Worm (Caenorhabditis elegans) whole organism, young adult: ENCODE results near the gene B0507.7.

Source experiments
- B0019.2 ChIP-seq: fragments of 200-800 bp; sonication (Bioruptor generic); conservative IDR thresholded peaks from 2 replicates; pipeline ENCODE4 v1.3.6; 2022; ENCODE audit warnings: missing genetic modification reagents, missing genetic modification characterization, missing compliant biosample characterization
- B0336.3 ChIP-seq: fragments of 200-800 bp; sonication (Bioruptor generic); IDR thresholded peaks from 2 replicates; pipeline ENCODE4 v1.3.6; 2022; ENCODE audit warnings: missing genetic modification characterization, missing compliant biosample characterization
- D2030.7 ChIP-seq: fragments of 200-800 bp; sonication (Bioruptor generic); IDR thresholded peaks from 2 replicates; pipeline ENCODE4 v1.3.6; 2022; ENCODE audit warnings: missing genetic modification reagents, missing genetic modification characterization, missing compliant biosample characterization
- F22D6.2 ChIP-seq: sonication (generic microtip); optimal IDR thresholded peaks from 2 replicates; lab custom pipeline; 2016; ENCODE audit warnings: mild to moderate bottlenecking, missing genetic modification characterization, missing compliant biosample characterization
- F33H1.4 ChIP-seq: fragments of 200-800 bp; sonication (Bioruptor generic); IDR thresholded peaks from 2 replicates; pipeline ENCODE4 v1.3.6; 2022; ENCODE audit warnings: missing genetic modification reagents, missing genetic modification characterization, missing compliant biosample characterization
- F55B11.4 ChIP-seq: sonication (generic microtip); optimal IDR thresholded peaks from 2 replicates; lab custom pipeline; 2016; ENCODE audit warnings: missing compliant biosample characterization, missing genetic modification characterization, borderline replicate concordance; ENCODE audit not compliant: insufficient read depth
- F57A8.1 ChIP-seq: fragments of 200-800 bp; sonication (Bioruptor generic); optimal IDR thresholded peaks from 2 replicates; lab custom pipeline; 2018; ENCODE audit warnings: mild to moderate bottlenecking, missing genetic modification characterization, moderate library complexity, missing compliant biosample characterization
- K11D2.4 ChIP-seq: fragments of 200-800 bp; sonication (Bioruptor generic); IDR thresholded peaks from 2 replicates; pipeline ENCODE4 v1.3.6; 2022; ENCODE audit warnings: missing genetic modification reagents, missing genetic modification characterization, missing compliant biosample characterization
- T07F8.4 ChIP-seq: sonication (generic microtip); optimal IDR thresholded peaks from 2 replicates; lab custom pipeline; 2016; ENCODE audit warnings: mild to moderate bottlenecking, missing genetic modification characterization, moderate library complexity, missing compliant biosample characterization
- T26A5.8 ChIP-seq: sonication (generic microtip); optimal IDR thresholded peaks from 2 replicates; lab custom pipeline; 2016; ENCODE audit warnings: missing genetic modification characterization, missing compliant biosample characterization
- Y53F4B.3 ChIP-seq: fragments of 200-800 bp; sonication (Bioruptor generic); IDR thresholded peaks from 2 replicates; pipeline ENCODE4 v1.3.6; 2022; ENCODE audit warnings: missing genetic modification reagents, missing genetic modification characterization, missing compliant biosample characterization
- Y53G8AR.9 ChIP-seq: fragments of 200-800 bp; sonication (Bioruptor generic); conservative IDR thresholded peaks from 2 replicates; pipeline ENCODE4 v1.3.6; 2022; ENCODE audit warnings: missing genetic modification reagents, missing genetic modification characterization, missing compliant biosample characterization
- Y56A3A.18 ChIP-seq: fragments of 200-800 bp; sonication (Bioruptor generic); IDR thresholded peaks from 2 replicates; pipeline ENCODE4 v1.3.6; 2022; ENCODE audit warnings: missing genetic modification reagents, missing genetic modification characterization, missing compliant biosample characterization
- Y67H2A.10 ChIP-seq: fragments of 200-800 bp; sonication (Bioruptor generic); conservative IDR thresholded peaks from 2 replicates; pipeline ENCODE4 v1.3.6; 2022; ENCODE audit warnings: missing genetic modification reagents, missing genetic modification characterization, missing compliant biosample characterization
- Y79H2A.3 ChIP-seq: fragments of 200-800 bp; sonication (Bioruptor generic); conservative IDR thresholded peaks from 2 replicates; pipeline ENCODE4 v1.3.6; 2022; ENCODE audit warnings: missing genetic modification reagents, missing genetic modification characterization, missing compliant biosample characterization
- Y95B8A.8 ChIP-seq: fragments of 200-800 bp; sonication (Bioruptor generic); IDR thresholded peaks from 2 replicates; pipeline ENCODE4 v1.3.6; 2022; ENCODE audit warnings: missing genetic modification reagents, missing genetic modification characterization, missing compliant biosample characterization
- ZK185.1 ChIP-seq: sonication (generic microtip); optimal IDR thresholded peaks from 2 replicates; lab custom pipeline; 2016; ENCODE audit warnings: mild to moderate bottlenecking, missing genetic modification characterization, missing compliant biosample characterization; ENCODE audit not compliant: poor library complexity, severe bottlenecking
- akir-1 ChIP-seq: fragments of 200-800 bp; sonication (Bioruptor generic); optimal IDR thresholded peaks from 2 replicates; lab custom pipeline; 2018; ENCODE audit warnings: mild to moderate bottlenecking, missing genetic modification characterization, moderate library complexity, missing compliant biosample characterization
- aptf-3 ChIP-seq: fragments of 200-800 bp; sonication (Bioruptor generic); IDR thresholded peaks from 2 replicates; pipeline ENCODE4 v1.3.6; 2022; ENCODE audit warnings: missing genetic modification characterization, missing compliant biosample characterization
- attf-6 ChIP-seq: fragments of 200-800 bp; sonication (Bioruptor generic); IDR thresholded peaks from 2 replicates; pipeline ENCODE4 v1.3.6; 2022; ENCODE audit warnings: missing genetic modification reagents, missing genetic modification characterization, missing compliant biosample characterization
- ceh-58 ChIP-seq: fragments of 200-800 bp; sonication (Bioruptor generic); IDR thresholded peaks from 2 replicates; pipeline ENCODE4 v1.3.6; 2022; ENCODE audit warnings: missing genetic modification characterization, missing compliant biosample characterization
- chd-7 ChIP-seq: sonication (generic microtip); optimal IDR thresholded peaks from 2 replicates; lab custom pipeline; 2016; ENCODE audit warnings: mild to moderate bottlenecking, missing genetic modification characterization, moderate library complexity, missing compliant biosample characterization
- die-1 ChIP-seq: sonication (generic microtip); optimal IDR thresholded peaks from 2 replicates; lab custom pipeline; 2016; ENCODE audit warnings: missing genotype, mild to moderate bottlenecking, missing genetic modification characterization, missing compliant biosample characterization
- dpff-1 ChIP-seq: sonication (generic microtip); optimal IDR thresholded peaks from 2 replicates; lab custom pipeline; 2017; ENCODE audit warnings: mild to moderate bottlenecking, missing genetic modification characterization, missing compliant biosample characterization
- dpl-1 ChIP-seq: fragments of 150-350 bp; optimal IDR thresholded peaks from 2 replicates; lab custom pipeline; 2014; ENCODE audit warnings: missing biosample characterization, missing genetic modification reagents, missing genetic modification characterization
- egl-18 ChIP-seq: fragments of 200-800 bp; sonication (Bioruptor generic); IDR thresholded peaks from 2 replicates; pipeline ENCODE4 v1.3.6; 2022; ENCODE audit warnings: missing genetic modification reagents, missing genetic modification characterization, missing compliant biosample characterization
- ekl-4 ChIP-seq: fragments of 200-800 bp; sonication (Bioruptor generic); IDR thresholded peaks from 2 replicates; pipeline ENCODE4 v1.3.6; 2022; ENCODE audit warnings: missing genetic modification reagents, missing genetic modification characterization, missing compliant biosample characterization
- ets-4 ChIP-seq: fragments of 200-800 bp; sonication (Bioruptor generic); optimal IDR thresholded peaks from 2 replicates; lab custom pipeline; 2018; ENCODE audit warnings: mild to moderate bottlenecking, missing genetic modification characterization, missing compliant biosample characterization
- gei-17 ChIP-seq: fragments of 200-800 bp; sonication (Bioruptor generic); optimal IDR thresholded peaks from 2 replicates; lab custom pipeline; 2018; ENCODE audit warnings: mild to moderate bottlenecking, missing genetic modification characterization, missing compliant biosample characterization
- hmg-1.2 ChIP-seq: fragments of 200-800 bp; sonication (Bioruptor generic); IDR thresholded peaks from 2 replicates; pipeline ENCODE4 v1.3.6; 2022; ENCODE audit warnings: missing genetic modification reagents, missing genetic modification characterization, missing compliant biosample characterization
- hrde-1 ChIP-seq: sonication (generic microtip); optimal IDR thresholded peaks from 2 replicates; lab custom pipeline; 2016; ENCODE audit warnings: missing genetic modification characterization, mild to moderate bottlenecking, missing compliant biosample characterization, moderate library complexity, missing genotype, missing genetic modification reagents, borderline replicate concordance
- hsf-1 ChIP-seq: fragments of 200-800 bp; sonication (Bioruptor generic); IDR thresholded peaks from 2 replicates; pipeline ENCODE4 v1.3.6; 2022; ENCODE audit warnings: missing genetic modification reagents, missing genetic modification characterization, missing compliant biosample characterization
- lag-1 ChIP-seq: fragments of 200-800 bp; sonication (Bioruptor generic); IDR thresholded peaks from 2 replicates; pipeline ENCODE4 v1.3.6; 2022; ENCODE audit warnings: missing genetic modification reagents, missing genetic modification characterization, missing compliant biosample characterization
- lin-26 ChIP-seq: fragments of 200-800 bp; sonication (Bioruptor generic); IDR thresholded peaks from 2 replicates; pipeline ENCODE4 v1.3.6; 2022; ENCODE audit warnings: missing genetic modification reagents, missing genetic modification characterization, missing compliant biosample characterization
- lin-35 ChIP-seq, 3 experiments: fragments of 150-350 bp in 2 of 3; sonication (generic microtip) in 1 of 3; optimal IDR thresholded peaks; 2 replicates each; lab custom pipeline; 2014 to 2018; ENCODE audit warnings: missing biosample characterization in 3 of 3, missing genetic modification characterization in 3 of 3, missing genetic modification reagents in 3 of 3
- madf-10 ChIP-seq: sonication (generic microtip); optimal IDR thresholded peaks from 2 replicates; lab custom pipeline; 2016; ENCODE audit warnings: mild to moderate bottlenecking, missing genetic modification characterization, missing compliant biosample characterization
- nhr-120 ChIP-seq: fragments of 200-800 bp; sonication (Bioruptor generic); IDR thresholded peaks from 2 replicates; pipeline ENCODE4 v1.3.6; 2022; ENCODE audit warnings: missing genetic modification characterization, missing compliant biosample characterization
- nhr-179 ChIP-seq: sonication (generic microtip); optimal IDR thresholded peaks from 2 replicates; lab custom pipeline; 2016; ENCODE audit warnings: mild to moderate bottlenecking, missing genetic modification characterization, missing compliant biosample characterization
- nhr-90 ChIP-seq: sonication (generic microtip); optimal IDR thresholded peaks from 2 replicates; lab custom pipeline; 2016; ENCODE audit warnings: missing genotype, mild to moderate bottlenecking, missing genetic modification characterization, missing compliant biosample characterization
- rec-8 ChIP-seq, 2 experiments: sonication (generic microtip); optimal IDR thresholded peaks; 2 replicates each; lab custom pipeline; 2016; ENCODE audit warnings: mild to moderate bottlenecking in 2 of 2, missing genetic modification characterization in 2 of 2, missing genetic modification reagents in 2 of 2, missing genotype in 2 of 2, missing biosample characterization in 1 of 2, missing compliant biosample characterization in 1 of 2, moderate library complexity in 1 of 2
- sea-2 ChIP-seq: fragments of 200-800 bp; sonication (Bioruptor generic); IDR thresholded peaks from 2 replicates; pipeline ENCODE4 v1.3.6; 2022; ENCODE audit warnings: missing genetic modification characterization, missing compliant biosample characterization
- snpc-4 ChIP-seq, 5 experiments: fragments of 150-350 bp in 1 of 5; sonication (generic microtip) in 4 of 5; optimal IDR thresholded peaks; 2 replicates each; lab custom pipeline; 2014 to 2018; ENCODE audit warnings: missing genetic modification characterization in 5 of 5, missing biosample characterization in 3 of 5, antibody characterized with exemption in 2 of 5, mild to moderate bottlenecking in 2 of 5, missing compliant biosample characterization in 2 of 5, missing genotype in 2 of 5, moderate library complexity in 2 of 5, missing genetic modification reagents in 1 of 5
- zim-3 ChIP-seq: sonication (generic microtip); optimal IDR thresholded peaks from 2 replicates; lab custom pipeline; 2017; ENCODE audit warnings: mild to moderate bottlenecking, missing genetic modification characterization, moderate library complexity, missing compliant biosample characterization
- ztf-22 ChIP-seq: fragments of 200-800 bp; sonication (Bioruptor generic); optimal IDR thresholded peaks from 2 replicates; lab custom pipeline; 2018; ENCODE audit warnings: mild to moderate bottlenecking, missing genetic modification characterization, moderate library complexity, missing compliant biosample characterization
- ztf-25 ChIP-seq: fragments of 200-800 bp; sonication (Bioruptor generic); IDR thresholded peaks from 2 replicates; pipeline ENCODE4 v1.3.6; 2022; ENCODE audit warnings: missing genetic modification reagents, missing genetic modification characterization, missing compliant biosample characterization
- ztf-26 ChIP-seq: sonication (generic microtip); optimal IDR thresholded peaks from 2 replicates; lab custom pipeline; 2017; ENCODE audit warnings: missing genetic modification characterization, missing compliant biosample characterization
- ztf-28 ChIP-seq: fragments of 200-800 bp; sonication (Bioruptor generic); IDR thresholded peaks from 2 replicates; pipeline ENCODE4 v1.3.6; 2022; ENCODE audit warnings: missing genetic modification reagents, missing genetic modification characterization, missing compliant biosample characterization

The B0507.7 gene

DNA sequence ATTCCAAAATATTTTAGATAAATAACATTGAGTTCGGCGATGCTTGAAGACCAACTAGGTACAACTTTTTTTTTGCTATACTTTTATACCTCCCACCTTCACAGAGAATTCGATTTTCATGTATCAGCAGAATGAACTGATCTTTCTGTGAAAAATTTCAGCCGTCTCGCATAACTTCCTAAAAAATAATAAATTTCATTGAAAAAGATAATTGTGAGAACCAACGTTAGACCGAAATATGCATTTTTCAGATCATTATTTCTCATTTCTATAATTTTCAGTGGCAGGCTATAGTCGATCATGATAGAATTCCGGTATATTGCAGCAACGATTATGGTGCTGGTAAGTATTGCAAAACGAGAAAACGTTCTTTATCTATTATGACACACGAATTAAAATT lies 13.1 kb upstream of the B0507.7 start, which contains the start of gene srx-115 (continued):
- no peak for TF ChIP-seq ets-4 (GFP tag; lab: Kevin White, UChicago)
- TF ChIP-seq, all 124 proteins: peak for 0

DNA sequence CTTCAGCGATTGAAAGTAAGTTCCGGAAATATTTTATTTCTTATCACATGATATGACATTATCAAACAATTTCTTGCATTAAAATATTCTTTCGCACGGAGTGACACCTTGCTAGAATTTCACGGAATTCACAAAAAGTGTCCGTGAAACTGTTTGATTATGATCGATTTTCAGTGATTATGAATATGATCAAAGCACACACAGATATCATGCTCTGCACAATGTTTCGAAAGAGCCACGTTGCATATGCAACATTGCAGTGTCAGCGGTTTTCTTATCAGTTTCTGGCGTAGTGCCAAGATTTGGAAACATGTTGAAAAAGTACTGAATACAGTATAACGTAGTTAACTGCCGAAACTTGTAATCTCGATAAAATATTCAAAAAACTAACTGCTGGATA lies 10.6 kb upstream of the B0507.7 start:
- TF ChIP-seq ztf-25 (GFP tag; lab: Robert Waterston, UW) (no peak), chd-7 (tag; lab: Kevin White, UChicago) (no peak), ekl-4 (GFP tag; lab: Robert Waterston, UW) (no peak), nhr-90 (tag; lab: Kevin White, UChicago) (no peak), D2030.7 (GFP tag; lab: Robert Waterston, UW) (no peak), attf-6 (GFP tag; lab: Robert Waterston, UW) (no peak), dpl-1 (no peak), ets-4 (GFP tag; lab: Kevin White, UChicago) (peak; percentile 84), ztf-22 (GFP tag; lab: Kevin White, UChicago) (peak; percentile 68), dpff-1 (tag; lab: Kevin White, UChicago) (no peak), sea-2 (GFP tag; lab: Robert Waterston, UW) (no peak), Y53G8AR.9 (GFP tag; lab: Robert Waterston, UW) (no peak), ceh-58 (GFP tag; lab: Robert Waterston, UW) (no peak), egl-18 (GFP tag; lab: Robert Waterston, UW) (no peak), lin-26 (GFP tag; lab: Robert Waterston, UW) (no peak), lin-35 (GFP tag; optimal IDR thresholded peaks at IDR 0.05; lab: Kevin White, UChicago) (no peak), nhr-120 (GFP tag; lab: Robert Waterston, UW) (no peak), madf-10 (tag; lab: Kevin White, UChicago) (no peak), hmg-1.2 (GFP tag; lab: Robert Waterston, UW) (no peak), ZK185.1 (tag; lab: Kevin White, UChicago) (no peak), snpc-4 (GFP tag; optimal IDR thresholded peaks at IDR 0.05; lab: Kevin White, UChicago) (no peak), snpc-4 (tag; optimal IDR thresholded peaks at IDR 0.05; lab: Kevin White, UChicago) (no peak), hsf-1 (no peak), F55B11.4 (tag; lab: Kevin White, UChicago) (no peak), zim-3 (no peak), B0019.2 (GFP tag; lab: Robert Waterston, UW) (no peak), die-1 (tag; lab: Kevin White, UChicago) (no peak), aptf-3 (GFP tag; lab: Robert Waterston, UW) (no peak), hrde-1 (tag; lab: Kevin White, UChicago) (no peak), T07F8.4 (tag; lab: Kevin White, UChicago) (no peak), F33H1.4 (GFP tag; lab: Robert Waterston, UW) (no peak), F57A8.1 (GFP tag; lab: Kevin White, UChicago) (no peak), K11D2.4 (GFP tag; lab: Robert Waterston, UW) (no peak), Y53F4B.3 (GFP tag; lab: Robert Waterston, UW) (no peak), T26A5.8 (tag; lab: Kevin White, UChicago) (no peak), nhr-179 (no peak), lag-1 (GFP tag; lab: Robert Waterston, UW) (no peak), B0336.3 (GFP tag; lab: Robert Waterston, UW) (no peak), gei-17 (GFP tag; lab: Kevin White, UChicago) (no peak), ztf-26 (tag; lab: Kevin White, UChicago) (no peak), Y67H2A.10 (GFP tag; lab: Robert Waterston, UW) (no peak), ztf-28 (no peak), rec-8 (tag; optimal IDR thresholded peaks at IDR 0.05; lab: Kevin White, UChicago) (no peak), F22D6.2 (tag; lab: Kevin White, UChicago) (no peak), Y95B8A.8 (no peak), akir-1 (GFP tag; lab: Kevin White, UChicago) (no peak), Y79H2A.3 (GFP tag; lab: Robert Waterston, UW) (no peak), Y56A3A.18 (GFP tag; lab: Robert Waterston, UW) (no peak)
